Worm (Caenorhabditis elegans): Measurements from ENCODE around the gene F47B8.8.

DNA sequence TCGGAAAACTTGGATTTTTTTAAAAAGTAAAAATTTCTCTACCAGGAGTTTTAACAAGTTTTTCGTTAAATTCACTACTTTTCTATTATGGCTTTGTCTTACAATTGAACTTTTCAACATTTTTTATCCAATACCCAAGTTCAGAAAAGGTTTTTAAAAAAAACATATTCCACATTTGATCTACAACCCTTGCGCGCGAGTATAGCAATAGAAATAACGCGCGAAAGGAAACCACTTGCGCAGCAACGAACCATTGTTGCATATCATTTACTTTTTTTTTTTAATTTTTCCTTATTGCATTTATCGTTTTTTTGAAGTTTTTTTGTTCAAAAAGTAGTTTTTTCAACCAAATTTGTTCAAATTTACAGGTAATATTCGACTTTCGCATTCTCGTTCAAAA is 45.7 kb upstream of the F47B8.8 start, which contains the start of gene F40G12.11:
- TF ChIP-seq W03F9.2 (tag; optimal IDR thresholded peaks at IDR 0.05) (no peak), him-1 (tag; optimal IDR thresholded peaks at IDR 0.05) (no peak), dao-5 (tag; optimal IDR thresholded peaks at IDR 0.05) (no peak)
